ENCODE assay signal across 5 worm cellular contexts in the genomic region with DNA sequence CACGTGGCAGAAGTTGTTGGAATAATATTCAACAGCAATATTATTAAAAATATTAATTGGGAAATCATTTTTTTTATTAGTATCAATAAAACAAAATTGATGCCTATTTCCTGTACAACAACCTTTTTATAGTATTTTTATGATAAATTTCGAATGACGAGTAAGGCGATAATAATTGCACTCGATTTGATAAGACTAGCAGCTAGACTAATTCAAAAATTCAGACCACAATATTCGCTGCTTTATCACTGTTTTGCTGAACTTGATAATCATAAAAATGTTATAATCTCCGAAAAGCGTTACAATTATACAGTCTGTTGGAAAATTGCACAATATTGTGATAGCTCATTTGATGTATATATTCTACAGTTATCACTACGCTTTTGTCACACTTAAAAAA.
TF ChIP-seq lines count a peak whose summit lies in the region.

A gene (minus strand): TSS at position 90 of the 400 bp plus-strand sequence.

TF ChIP-seq in whole organism, L1 larva, 84 proteins besides CTCF, POLR2A, EP300 and RAD21:
- TF ChIP-seq unc-98 (GFP tag; IDR thresholded peaks at IDR 0.05; lab: Robert Waterston, UW) (no peak), elt-2 (tag; optimal IDR thresholded peaks at IDR 0.05; lab: Kevin White, UChicago) (peak; percentile 78)

TF ChIP-seq in whole organism, L2 larva, 48 proteins besides CTCF, POLR2A, EP300 and RAD21:
- TF ChIP-seq gmeb-1 (tag; optimal IDR thresholded peaks at IDR 0.05; lab: Kevin White, UChicago) (no peak), nhr-12 (tag; optimal IDR thresholded peaks at IDR 0.05; lab: Kevin White, UChicago) (no peak), lin-13 (GFP tag; optimal IDR thresholded peaks at IDR 0.05; lab: Kevin White, UChicago) (no peak), C34F6.9 (tag; optimal IDR thresholded peaks at IDR 0.05; lab: Kevin White, UChicago) (no peak), unc-62 (GFP tag; optimal IDR thresholded peaks at IDR 0.05; lab: Kevin White, UChicago) (no peak), fos-1 (tag; optimal IDR thresholded peaks at IDR 0.05; lab: Kevin White, UChicago) (peak; percentile 58), mdl-1 (tag; optimal IDR thresholded peaks at IDR 0.05; lab: Kevin White, UChicago) (no peak), alr-1 (tag; optimal IDR thresholded peaks at IDR 0.05; lab: Kevin White, UChicago) (no peak)

TF ChIP-seq in whole organism, L3 larva, 47 proteins besides CTCF, POLR2A, EP300 and RAD21:
- TF ChIP-seq elt-2 (tag; optimal IDR thresholded peaks at IDR 0.05; lab: Kevin White, UChicago) (peak; percentile 62), pqm-1 (tag; optimal IDR thresholded peaks at IDR 0.05; lab: Kevin White, UChicago) (peak; percentile 75), hmg-11 (tag; optimal IDR thresholded peaks at IDR 0.05; lab: Kevin White, UChicago) (no peak)

TF ChIP-seq in whole organism, L4 larva, 104 proteins besides CTCF, POLR2A, EP300 and RAD21:
- peak; percentile 24 for TF ChIP-seq nhr-28 (tag; optimal IDR thresholded peaks at IDR 0.05; lab: Kevin White, UChicago)
- TF ChIP-seq daf-16 (GFP tag; optimal IDR thresholded peaks at IDR 0.05; lab: Kevin White, UChicago): no peak
- TF ChIP-seq daf-16 (tag; optimal IDR thresholded peaks at IDR 0.05; lab: Kevin White, UChicago): peak; percentile 27
- TF ChIP-seq zfp-2 (tag; optimal IDR thresholded peaks at IDR 0.05; lab: Kevin White, UChicago): no peak
- TF ChIP-seq php-3 (GFP tag; IDR thresholded peaks at IDR 0.05; lab: Robert Waterston, UW): peak; percentile 64; the same call in 1 of the 2 replicates
- TF ChIP-seq pqm-1 (tag; optimal IDR thresholded peaks at IDR 0.05; lab: Kevin White, UChicago): peak; percentile 33
TF ChIP-seq in whole organism, L4 larva: peak in this region for 4.

TF ChIP-seq in whole organism, late embryonic, 69 proteins besides CTCF, POLR2A, EP300 and RAD21:
- peak; percentile 25 for TF ChIP-seq elt-2 (tag; optimal IDR thresholded peaks at IDR 0.05; lab: Kevin White, UChicago)
- TF ChIP-seq T23F11.4 (GFP tag; optimal IDR thresholded peaks at IDR 0.05; lab: Kevin White, UChicago): no peak
TF ChIP-seq in whole organism, late embryonic: peak in this region for 1.
